Worm (Caenorhabditis elegans) whole organism, mixed stage, embryonic: ENCODE results near the gene T15B7.8.

Experiments used
- bed-3 ChIP-seq: fragments of 200-800 bp; sonication (Bioruptor generic); optimal IDR thresholded peaks from 3 replicates; lab custom pipeline; 2018; ENCODE audit warnings: mild to moderate bottlenecking, missing genetic modification characterization, moderate library complexity, missing compliant biosample characterization
- blmp-1 ChIP-seq: fragments of 150-350 bp; optimal IDR thresholded peaks from 2 replicates; lab custom pipeline; 2014; ENCODE audit warnings: missing biosample characterization, missing genetic modification characterization
- ceh-39 ChIP-seq: fragments of 150-350 bp; optimal IDR thresholded peaks from 2 replicates; lab custom pipeline; 2014; ENCODE audit warnings: missing biosample characterization, missing genetic modification characterization
- ceh-43 ChIP-seq: fragments of 200-800 bp; sonication (Bioruptor generic); optimal IDR thresholded peaks from 2 replicates; lab custom pipeline; 2018; ENCODE audit warnings: mild to moderate bottlenecking, missing genetic modification characterization, moderate library complexity, missing compliant biosample characterization
- ceh-83 ChIP-seq: fragments of 200-800 bp; sonication (Bioruptor generic); optimal IDR thresholded peaks from 2 replicates; lab custom pipeline; 2018; ENCODE audit warnings: mild to moderate bottlenecking, missing genetic modification characterization, missing compliant biosample characterization
- ces-1 ChIP-seq: fragments of 150-350 bp; optimal IDR thresholded peaks from 2 replicates; lab custom pipeline; 2014; ENCODE audit warnings: missing biosample characterization, missing genetic modification reagents, missing genetic modification characterization
- drap-1 ChIP-seq: fragments of 200-800 bp; sonication (Bioruptor generic); optimal IDR thresholded peaks from 3 replicates; lab custom pipeline; 2018; ENCODE audit warnings: mild to moderate bottlenecking, missing genetic modification characterization, missing compliant biosample characterization
- elt-1 ChIP-seq: sonication (generic microtip); optimal IDR thresholded peaks from 2 replicates; lab custom pipeline; 2017; ENCODE audit warnings: missing genetic modification characterization, mild to moderate bottlenecking, missing compliant biosample characterization, antibody characterized with exemption, moderate library complexity, borderline replicate concordance; ENCODE audit not compliant: insufficient read depth
- elt-3 ChIP-seq: fragments of 150-350 bp; optimal IDR thresholded peaks from 2 replicates; lab custom pipeline; 2014; ENCODE audit warnings: missing biosample characterization, missing genetic modification characterization
- lin-13 ChIP-seq: fragments of 150-350 bp; optimal IDR thresholded peaks from 2 replicates; lab custom pipeline; 2014; ENCODE audit warnings: missing biosample characterization, missing genetic modification characterization
- lin-32 ChIP-seq: fragments of 200-800 bp; sonication (Bioruptor generic); optimal IDR thresholded peaks from 2 replicates; lab custom pipeline; 2018; ENCODE audit warnings: mild to moderate bottlenecking, missing genetic modification characterization, missing compliant biosample characterization
- lsy-2 ChIP-seq: fragments of 150-350 bp; optimal IDR thresholded peaks from 2 replicates; lab custom pipeline; 2014; ENCODE audit warnings: missing biosample characterization, missing genetic modification characterization
- mab-5 ChIP-seq: fragments of 150-350 bp; optimal IDR thresholded peaks from 2 replicates; lab custom pipeline; 2014; ENCODE audit warnings: missing biosample characterization, missing genetic modification characterization
- mep-1 ChIP-seq: fragments of 150-350 bp; optimal IDR thresholded peaks from 2 replicates; lab custom pipeline; 2017; ENCODE audit warnings: missing biosample characterization, missing genetic modification reagents, missing genetic modification characterization, inconsistent platforms
- mls-2 ChIP-seq: sonication (generic microtip); optimal IDR thresholded peaks from 2 replicates; lab custom pipeline; 2016; ENCODE audit warnings: mild to moderate bottlenecking, missing genetic modification characterization, moderate library complexity, missing compliant biosample characterization
- nhr-2 ChIP-seq: fragments of 150-350 bp; optimal IDR thresholded peaks from 2 replicates; lab custom pipeline; 2014; ENCODE audit warnings: missing biosample characterization, missing genetic modification characterization
- nhr-237 ChIP-seq: fragments of 150-350 bp; optimal IDR thresholded peaks from 2 replicates; lab custom pipeline; 2014; ENCODE audit warnings: missing biosample characterization, missing genetic modification characterization
- nhr-28 ChIP-seq: fragments of 150-350 bp; optimal IDR thresholded peaks from 2 replicates; lab custom pipeline; 2014; ENCODE audit warnings: missing biosample characterization, missing genetic modification characterization
- nhr-76 ChIP-seq: sonication (generic microtip); optimal IDR thresholded peaks from 2 replicates; lab custom pipeline; 2017; ENCODE audit warnings: missing biosample characterization, missing genetic modification characterization
- pha-4 ChIP-seq: fragments of 150-350 bp; optimal IDR thresholded peaks from 2 replicates; lab custom pipeline; 2018; ENCODE audit warnings: missing biosample characterization, missing genetic modification reagents, missing genetic modification characterization
- sem-2 ChIP-seq: fragments of 200-800 bp; sonication (Bioruptor generic); optimal IDR thresholded peaks from 2 replicates; lab custom pipeline; 2018; ENCODE audit warnings: mild to moderate bottlenecking, missing genetic modification characterization, missing compliant biosample characterization
- tbx-8 ChIP-seq: fragments of 200-800 bp; sonication (Bioruptor generic); optimal IDR thresholded peaks from 2 replicates; lab custom pipeline; 2018; ENCODE audit warnings: mild to moderate bottlenecking, missing genetic modification characterization, moderate library complexity, missing compliant biosample characterization
- unc-62 ChIP-seq: fragments of 150-350 bp; optimal IDR thresholded peaks from 2 replicates; lab custom pipeline; 2014; ENCODE audit warnings: missing biosample characterization, missing genetic modification reagents, missing genetic modification characterization
- zip-8 ChIP-seq: fragments of 150-350 bp; optimal IDR thresholded peaks from 2 replicates; lab custom pipeline; 2014; ENCODE audit warnings: missing biosample characterization, missing genetic modification characterization
- ztf-11 ChIP-seq: fragments of 150-350 bp; optimal IDR thresholded peaks from 2 replicates; lab custom pipeline; 2014; ENCODE audit warnings: missing biosample characterization, missing genetic modification characterization

The T15B7.8 gene

ce11 chrV:6821509-6821908 is at the start of gene T15B7.8:
T15B7.8 (plus strand) TSS chrV:6821809.
- TF ChIP-seq drap-1 (GFP tag; lab: Kevin White, UChicago) (no peak), bed-3 (GFP tag; lab: Kevin White, UChicago) (no peak), nhr-28 (tag; lab: Kevin White, UChicago) (no peak), nhr-2 (no peak), mab-5 (tag; lab: Kevin White, UChicago) (no peak), zip-8 (tag; lab: Kevin White, UChicago) (no peak), elt-1 (tag; lab: Kevin White, UChicago) (no peak)

- TF ChIP-seq ceh-43 (GFP tag; lab: Kevin White, UChicago) (no peak), blmp-1 (tag; lab: Kevin White, UChicago) (no peak)
Measured at ce11 chrV:6773735-6774134, 47.9 kb upstream of the T15B7.8 start, which contains the start of gene ZC404.16. ZC404.16 (minus strand) TSS chrV:6773835.

- TF ChIP-seq ceh-43 (GFP tag; lab: Kevin White, UChicago) = no peak
- no peak for TF ChIP-seq nhr-76
- no peak for TF ChIP-seq nhr-28 (tag; lab: Kevin White, UChicago)
- no peak for TF ChIP-seq mep-1 (tag; lab: Kevin White, UChicago)
- TF ChIP-seq nhr-237 (tag; lab: Kevin White, UChicago) = no peak
- no peak for TF ChIP-seq ceh-39 (tag; lab: Kevin White, UChicago)
Measured at ce11 chrV:6775708-6776107, 45.9 kb upstream of the T15B7.8 start, which contains the start of gene srh-28. srh-28 (minus strand) TSS chrV:6775808.

ce11 chrV:6778457-6778856 is 43.2 kb upstream of the T15B7.8 start:
- no peak for TF ChIP-seq unc-62 (GFP tag; lab: Kevin White, UChicago)
- no peak for TF ChIP-seq ceh-43 (GFP tag; lab: Kevin White, UChicago)
- TF ChIP-seq ztf-11 (tag; lab: Kevin White, UChicago) = no peak
- no peak for TF ChIP-seq pha-4 (tag; lab: Kevin White, UChicago)
- TF ChIP-seq lsy-2 (tag; lab: Kevin White, UChicago) = no peak
- no peak for TF ChIP-seq nhr-2
- TF ChIP-seq lin-32 (GFP tag; lab: Kevin White, UChicago) = no peak
- no peak for TF ChIP-seq elt-1 (tag; lab: Kevin White, UChicago)
- no peak for TF ChIP-seq ces-1 (GFP tag; lab: Kevin White, UChicago)
- no peak for TF ChIP-seq nhr-28 (tag; lab: Kevin White, UChicago)
- no peak for TF ChIP-seq mls-2
- TF ChIP-seq nhr-76 = no peak
- no peak for TF ChIP-seq sem-2
- no peak for TF ChIP-seq elt-3 (tag; lab: Kevin White, UChicago)
- no peak for TF ChIP-seq mep-1 (tag; lab: Kevin White, UChicago)
- TF ChIP-seq, all 35 proteins: peak for 0

ce11 chrV:6780166-6780565 is 41.4 kb upstream of the T15B7.8 start, which contains the start of gene ZC404.15:
ZC404.15 (plus strand) TSS chrV:6780466.
- TF ChIP-seq pha-4 (tag; lab: Kevin White, UChicago) (no peak), lin-13 (tag; lab: Kevin White, UChicago) (no peak), ces-1 (GFP tag; lab: Kevin White, UChicago) (no peak), elt-3 (tag; lab: Kevin White, UChicago) (no peak), ceh-83 (GFP tag; lab: Kevin White, UChicago) (no peak), unc-62 (GFP tag; lab: Kevin White, UChicago) (no peak), tbx-8 (no peak), ceh-39 (tag; lab: Kevin White, UChicago) (no peak)

- TF ChIP-seq ces-1 (GFP tag; lab: Kevin White, UChicago) (no peak), pha-4 (tag; lab: Kevin White, UChicago) (no peak), lin-32 (GFP tag; lab: Kevin White, UChicago) (no peak), tbx-8 (no peak), zip-8 (tag; lab: Kevin White, UChicago) (no peak), drap-1 (GFP tag; lab: Kevin White, UChicago) (no peak), nhr-28 (tag; lab: Kevin White, UChicago) (no peak), ztf-11 (tag; lab: Kevin White, UChicago) (no peak), bed-3 (GFP tag; lab: Kevin White, UChicago) (no peak)
Measured at ce11 chrV:6780676-6781075, 40.9 kb upstream of the T15B7.8 start.

- no peak for TF ChIP-seq ces-1 (GFP tag; lab: Kevin White, UChicago)
Measured at ce11 chrV:6782260-6782659, 39.3 kb upstream of the T15B7.8 start.
